Fruit fly (Drosophila melanogaster) whole organism, embryonic: Measurements from ENCODE around the gene inaE.

Experiments used
- Blimp-1 ChIP-seq: fragments of 200-800 bp; sonication (Bioruptor generic); optimal IDR thresholded peaks from 3 replicates; lab custom pipeline; 2018; ENCODE audit warnings: missing biosample characterization, missing genetic modification characterization, mild to moderate bottlenecking, moderate library complexity, missing genetic modification reagents
- CG10209 ChIP-seq: fragments of 200-800 bp; sonication (Bioruptor generic); optimal IDR thresholded peaks from 3 replicates; lab custom pipeline; 2017; ENCODE audit warnings: missing biosample characterization, mild to moderate bottlenecking, missing genetic modification characterization, missing genetic modification reagents
- CG10366 ChIP-seq: fragments of 200-800 bp; sonication (Bioruptor generic); IDR thresholded peaks from 2 replicates; pipeline ENCODE4 v1.3.6; 2022; ENCODE audit warnings: missing biosample characterization, missing genetic modification characterization
- CG10654 ChIP-seq: fragments of 200-800 bp; sonication (Bioruptor generic); optimal IDR thresholded peaks from 2 replicates; lab custom pipeline; 2016; ENCODE audit warnings: missing biosample characterization, missing genetic modification characterization
- CG12744 ChIP-seq: fragments of 200-800 bp; sonication (Bioruptor generic); optimal IDR thresholded peaks from 2 replicates; lab custom pipeline; 2016; ENCODE audit warnings: missing biosample characterization, missing genetic modification characterization
- CG14441 ChIP-seq: fragments of 200-800 bp; sonication (Bioruptor generic); IDR thresholded peaks from 2 replicates; pipeline ENCODE4 v1.3.6; 2022; ENCODE audit warnings: missing biosample characterization, missing genetic modification characterization
- CG14667 ChIP-seq: fragments of 200-800 bp; sonication (Bioruptor generic); IDR thresholded peaks from 2 replicates; pipeline ENCODE4 v1.3.6; 2022; ENCODE audit warnings: missing biosample characterization, missing genetic modification characterization
- CG1602 ChIP-seq: fragments of 200-800 bp; sonication (Bioruptor generic); optimal IDR thresholded peaks from 3 replicates; lab custom pipeline; 2016; ENCODE audit warnings: missing biosample characterization, missing genetic modification characterization
- CG1603 ChIP-seq: fragments of 200-800 bp; sonication (Bioruptor generic); optimal IDR thresholded peaks from 2 replicates; lab custom pipeline; 2019; ENCODE audit warnings: missing biosample characterization, mild to moderate bottlenecking, missing genetic modification characterization, moderate library complexity
- CG30020 ChIP-seq: fragments of 200-800 bp; optimal IDR thresholded peaks from 2 replicates; lab custom pipeline; 2019; ENCODE audit warnings: missing biosample characterization, mild to moderate bottlenecking, missing genetic modification characterization, moderate library complexity
- CG3847 ChIP-seq: fragments of 200-800 bp; sonication (Bioruptor generic); IDR thresholded peaks from 2 replicates; pipeline ENCODE4 v1.3.6; 2022; ENCODE audit warnings: missing biosample characterization, missing genetic modification characterization
- CG4707 ChIP-seq: fragments of 200-800 bp; sonication (Bioruptor generic); optimal IDR thresholded peaks from 2 replicates; lab custom pipeline; 2018; ENCODE audit warnings: missing biosample characterization, mild to moderate bottlenecking, missing genetic modification characterization, moderate library complexity
- CG4854 ChIP-seq: fragments of 200-800 bp; sonication (Bioruptor generic); optimal IDR thresholded peaks from 2 replicates; lab custom pipeline; 2016; ENCODE audit warnings: missing biosample characterization, missing genetic modification characterization, inconsistent platforms
- CG6272 ChIP-seq: fragments of 200-800 bp; sonication (Bioruptor generic); IDR thresholded peaks from 2 replicates; pipeline ENCODE4 v1.3.6; 2022; ENCODE audit warnings: missing biosample characterization, missing genetic modification characterization
- CG6683 ChIP-seq: fragments of 200-800 bp; sonication (Bioruptor generic); optimal IDR thresholded peaks from 2 replicates; lab custom pipeline; 2017; ENCODE audit warnings: missing biosample characterization, mild to moderate bottlenecking, missing genetic modification characterization, missing genetic modification reagents
- CG7839 ChIP-seq: fragments of 200-800 bp; sonication (Bioruptor generic); optimal IDR thresholded peaks from 3 replicates; lab custom pipeline; 2018; ENCODE audit warnings: missing biosample characterization, mild to moderate bottlenecking, missing genetic modification characterization, moderate library complexity
- CG9727 ChIP-seq: fragments of 200-800 bp; sonication (Bioruptor generic); optimal IDR thresholded peaks from 3 replicates; lab custom pipeline; 2017; ENCODE audit warnings: missing biosample characterization, mild to moderate bottlenecking, missing genetic modification characterization
- CG9817 ChIP-seq: fragments of 200-800 bp; sonication (Bioruptor generic); optimal IDR thresholded peaks from 2 replicates; lab custom pipeline; 2018; ENCODE audit warnings: missing biosample characterization, mild to moderate bottlenecking, missing genetic modification characterization, moderate library complexity
- Camta ChIP-seq: fragments of 200-800 bp; sonication (Bioruptor generic); optimal IDR thresholded peaks from 2 replicates; lab custom pipeline; 2016; ENCODE audit warnings: missing biosample characterization, missing genetic modification characterization
- D19A ChIP-seq: fragments of 200-800 bp; optimal IDR thresholded peaks from 3 replicates; lab custom pipeline; 2019; ENCODE audit warnings: missing biosample characterization, mild to moderate bottlenecking, missing genetic modification characterization, moderate library complexity
- Elba2 ChIP-seq: fragments of 200-800 bp; sonication (Bioruptor generic); optimal IDR thresholded peaks from 3 replicates; lab custom pipeline; 2016; ENCODE audit warnings: missing biosample characterization, missing genetic modification characterization
- Fer1 ChIP-seq: fragments of 200-800 bp; sonication (Bioruptor generic); optimal IDR thresholded peaks from 2 replicates; lab custom pipeline; 2017; ENCODE audit warnings: missing biosample characterization, mild to moderate bottlenecking, missing genetic modification characterization
- HHEX ChIP-seq: fragments of 200-800 bp; sonication (Bioruptor generic); optimal IDR thresholded peaks from 3 replicates; lab custom pipeline; 2017; ENCODE audit warnings: missing biosample characterization, mild to moderate bottlenecking, missing genetic modification characterization, missing genetic modification reagents
- Scr ChIP-seq: fragments of 200-800 bp; sonication (Bioruptor generic); IDR thresholded peaks from 2 replicates; pipeline ENCODE4 v1.3.6; 2022; ENCODE audit warnings: missing biosample characterization, missing genetic modification characterization; ENCODE audit not compliant: partially characterized antibody
- Side ChIP-seq: fragments of 200-800 bp; sonication (Bioruptor generic); optimal IDR thresholded peaks from 2 replicates; lab custom pipeline; 2016; ENCODE audit warnings: missing biosample characterization, missing genetic modification characterization
- Sox100B ChIP-seq: fragments of 200-800 bp; sonication (Bioruptor generic); optimal IDR thresholded peaks from 3 replicates; lab custom pipeline; 2018; ENCODE audit warnings: missing biosample characterization, mild to moderate bottlenecking, missing genetic modification characterization
- Xbp1 ChIP-seq: fragments of 200-800 bp; sonication (Bioruptor generic); optimal IDR thresholded peaks from 3 replicates; lab custom pipeline; 2016; ENCODE audit warnings: missing biosample characterization, mild to moderate bottlenecking, missing genetic modification characterization
- ase ChIP-seq: fragments of 200-800 bp; sonication (Bioruptor generic); IDR thresholded peaks from 3 replicates; pipeline ENCODE4 v1.3.6; 2022; ENCODE audit warnings: missing biosample characterization, missing genetic modification characterization
- az2 ChIP-seq: fragments of 200-800 bp; sonication (Bioruptor generic); optimal IDR thresholded peaks from 3 replicates; lab custom pipeline; 2016; ENCODE audit warnings: missing biosample characterization, missing genetic modification characterization
- cg ChIP-seq: fragments of 200-800 bp; sonication (Bioruptor generic); optimal IDR thresholded peaks from 3 replicates; lab custom pipeline; 2019; ENCODE audit warnings: missing biosample characterization, mild to moderate bottlenecking, missing genetic modification characterization, moderate library complexity
- dan ChIP-seq: fragments of 200-800 bp; sonication (Bioruptor generic); IDR thresholded peaks from 2 replicates; pipeline ENCODE4 v1.3.6; 2022; ENCODE audit warnings: missing biosample characterization, missing genetic modification characterization
- dmrt99B ChIP-seq: fragments of 200-800 bp; sonication (Bioruptor generic); optimal IDR thresholded peaks from 2 replicates; lab custom pipeline; 2018; ENCODE audit warnings: missing biosample characterization, mild to moderate bottlenecking, missing genetic modification characterization, moderate library complexity
- dysf ChIP-seq: fragments of 200-800 bp; sonication (Bioruptor generic); IDR thresholded peaks from 3 replicates; pipeline ENCODE4 v1.3.6; 2022; ENCODE audit warnings: missing biosample characterization, missing genetic modification characterization
- eve ChIP-seq, 2 experiments: fragments of >200 bp; optimal IDR thresholded peaks; 2 replicates each; lab custom pipeline; 2017; ENCODE audit warnings: missing biosample characterization in 2 of 2, missing genetic modification characterization in 2 of 2
- gcm ChIP-seq: fragments of 200-800 bp; sonication (Bioruptor generic); optimal IDR thresholded peaks from 2 replicates; lab custom pipeline; 2019; ENCODE audit warnings: missing biosample characterization, mild to moderate bottlenecking, missing genetic modification characterization, moderate library complexity
- h ChIP-seq: fragments of >200 bp; optimal IDR thresholded peaks from 2 replicates; lab custom pipeline; 2017
- hbn ChIP-seq: fragments of 200-800 bp; sonication (Bioruptor generic); IDR thresholded peaks from 2 replicates; pipeline ENCODE4 v1.3.6; 2022; ENCODE audit warnings: missing biosample characterization, missing genetic modification characterization; ENCODE audit not compliant: partially characterized antibody
- hkb ChIP-seq, 2 experiments: fragments of 200-800 bp in 1 of 2; fragments of >200 bp in 1 of 2; sonication (Bioruptor generic) in 1 of 2; IDR thresholded peaks in 1 of 2; optimal IDR thresholded peaks in 1 of 2; 2 replicates each; pipeline versions ENCODE4 v1.3.6 to Lab custom; 2017 to 2022; ENCODE audit warnings: missing biosample characterization in 1 of 2, missing genetic modification characterization in 1 of 2
- inv ChIP-seq: fragments of 200-800 bp; sonication (Bioruptor generic); IDR thresholded peaks from 2 replicates; pipeline ENCODE4 v1.3.6; 2022; ENCODE audit warnings: missing biosample characterization, missing genetic modification characterization; ENCODE audit not compliant: partially characterized antibody
- lab ChIP-seq: fragments of 200-800 bp; sonication (Bioruptor generic); optimal IDR thresholded peaks from 3 replicates; lab custom pipeline; 2017; ENCODE audit warnings: missing biosample characterization, missing genetic modification characterization, mild to moderate bottlenecking, moderate library complexity, missing genetic modification reagents
- mirr ChIP-seq: fragments of 200-800 bp; sonication (Bioruptor generic); optimal IDR thresholded peaks from 3 replicates; lab custom pipeline; 2018; ENCODE audit warnings: missing biosample characterization, mild to moderate bottlenecking, missing genetic modification characterization
- pfk ChIP-seq: fragments of 200-800 bp; sonication (Bioruptor generic); optimal IDR thresholded peaks from 2 replicates; lab custom pipeline; 2018; ENCODE audit warnings: missing biosample characterization, mild to moderate bottlenecking, missing genetic modification characterization, moderate library complexity
- phol ChIP-seq: fragments of 200-800 bp; sonication (Bioruptor generic); optimal IDR thresholded peaks from 3 replicates; lab custom pipeline; 2018; ENCODE audit warnings: missing biosample characterization, mild to moderate bottlenecking, missing genetic modification characterization, moderate library complexity
- sens-2 ChIP-seq: fragments of 200-800 bp; sonication (Bioruptor generic); IDR thresholded peaks from 2 replicates; pipeline ENCODE4 v1.3.6; 2022; ENCODE audit warnings: missing biosample characterization, missing genetic modification characterization
- sisA ChIP-seq: fragments of 200-800 bp; sonication (Bioruptor generic); IDR thresholded peaks from 2 replicates; pipeline ENCODE4 v1.3.6; 2022; ENCODE audit warnings: missing biosample characterization, missing genetic modification characterization
- tap ChIP-seq: fragments of 200-800 bp; optimal IDR thresholded peaks from 3 replicates; lab custom pipeline; 2019; ENCODE audit warnings: missing biosample characterization, mild to moderate bottlenecking, missing genetic modification characterization, moderate library complexity
- zen2 ChIP-seq: fragments of 200-800 bp; sonication (Bioruptor generic); IDR thresholded peaks from 3 replicates; pipeline ENCODE4 v1.3.6; 2022; ENCODE audit warnings: missing biosample characterization, missing genetic modification characterization; ENCODE audit not compliant: partially characterized antibody

Gene inaE

dm6 chrX:13748906-13749872 is 34.3 kb upstream of the inaE start (continued):
- TF ChIP-seq CG3847 (peak; percentile 77), cg (GFP tag; lab: Kevin White, UChicago) (peak; percentile 33), tap (tag; lab: Kevin White, UChicago) (peak; percentile 63), h (lab: Kevin White, UChicago) (no peak), Xbp1 (GFP tag; lab: Kevin White, UChicago) (peak; percentile 42), lab (GFP tag; lab: Kevin White, UChicago) (peak; percentile 79), sisA (GFP tag; lab: Robert Waterston, UW) (0 out of 2 replicates have a peak, but pooled peaks have one; percentile 28), CG12744 (GFP tag; lab: Kevin White, UChicago) (no peak), zen2 (GFP tag; lab: Robert Waterston, UW) (no peak), ase (GFP tag; lab: Robert Waterston, UW) (peak; percentile 69; the same call in 2 of the 3 replicates), CG4854 (GFP tag; lab: Kevin White, UChicago) (peak; percentile 12), CG10654 (GFP tag; lab: Kevin White, UChicago) (peak; percentile 21), CG6272 (GFP tag; lab: Robert Waterston, UW) (no peak), CG10366 (GFP tag; lab: Robert Waterston, UW) (peak; percentile 59), inv (GFP tag; lab: Robert Waterston, UW) (no peak), eve (GFP tag; optimal IDR thresholded peaks at IDR 0.05; lab: Kevin White, UChicago) (peak in 1 of 2 experiments; percentile 39), CG9817 (peak; percentile 49), Camta (GFP tag; lab: Kevin White, UChicago) (peak; percentile 5), dmrt99B (tag; lab: Kevin White, UChicago) (peak; percentile 81), CG1603 (tag; lab: Kevin White, UChicago) (peak; percentile 59), pfk (no peak), CG10209 (GFP tag; lab: Kevin White, UChicago) (peak; percentile 69), CG30020 (peak; percentile 6), Side (GFP tag; lab: Kevin White, UChicago) (no peak), D19A (tag; lab: Kevin White, UChicago) (peak; percentile 60), az2 (GFP tag; lab: Kevin White, UChicago) (peak; percentile 42), mirr (GFP tag; lab: Kevin White, UChicago) (peak; percentile 4), CG7839 (peak; percentile 87), CG1602 (GFP tag; lab: Kevin White, UChicago) (peak; percentile 44), CG14441 (GFP tag; lab: Robert Waterston, UW) (peak; percentile 61), Scr (no peak), Blimp-1 (peak; percentile 51), hkb (optimal IDR thresholded peaks at IDR 0.05; lab: Kevin White, UChicago) (no peak), hkb (GFP tag; IDR thresholded peaks at IDR 0.05; lab: Robert Waterston, UW) (peak; percentile 78), gcm (GFP tag; lab: Kevin White, UChicago) (peak; percentile 24), phol (tag; lab: Kevin White, UChicago) (peak; percentile 53), hbn (GFP tag; lab: Robert Waterston, UW) (no peak), dysf (GFP tag; lab: Robert Waterston, UW) (peak; percentile 86; the same call in 2 of the 3 replicates), CG9727 (GFP tag; lab: Kevin White, UChicago) (peak; percentile 81), dan (GFP tag; lab: Robert Waterston, UW) (no peak), Sox100B (GFP tag; lab: Kevin White, UChicago) (peak; percentile 69), Elba2 (GFP tag; lab: Kevin White, UChicago) (no peak), CG4707 (no peak), CG6683 (GFP tag; lab: Kevin White, UChicago) (peak; percentile 17), sens-2 (GFP tag; lab: Robert Waterston, UW) (no peak), HHEX (GFP tag; lab: Kevin White, UChicago) (peak; percentile 54), Fer1 (GFP tag; lab: Kevin White, UChicago) (peak; percentile 78), CG14667 (GFP tag; lab: Robert Waterston, UW) (peak; percentile 49)
